Worm (Caenorhabditis elegans) whole organism, L2 larva: ENCODE results near the gene R07B1.7.

Experiments used
- C34F6.9 ChIP-seq: fragments of 150-350 bp; optimal IDR thresholded peaks from 2 replicates; lab custom pipeline; 2014; ENCODE audit warnings: missing biosample characterization, missing genetic modification characterization
- F13H6.1 ChIP-seq: sonication (generic microtip); optimal IDR thresholded peaks from 2 replicates; lab custom pipeline; 2016; ENCODE audit warnings: missing genetic modification characterization, missing compliant biosample characterization
- R02D3.7 ChIP-seq: fragments of 150-350 bp; optimal IDR thresholded peaks from 2 replicates; lab custom pipeline; 2014; ENCODE audit warnings: missing biosample characterization, missing genetic modification characterization
- Y55F3AM.14 ChIP-seq: fragments of 200-800 bp; sonication (Bioruptor generic); optimal IDR thresholded peaks from 2 replicates; lab custom pipeline; 2018; ENCODE audit warnings: mild to moderate bottlenecking, missing genetic modification characterization, missing compliant biosample characterization
- ama-1 ChIP-seq: fragments of 150-350 bp; optimal IDR thresholded peaks from 2 replicates; lab custom pipeline; 2018; ENCODE audit warnings: inconsistent platforms
- crh-2 ChIP-seq: sonication (generic microtip); optimal IDR thresholded peaks from 2 replicates; lab custom pipeline; 2017; ENCODE audit warnings: missing biosample characterization, missing genetic modification characterization
- dmd-4 ChIP-seq: sonication (generic microtip); optimal IDR thresholded peaks from 2 replicates; lab custom pipeline; 2017; ENCODE audit warnings: missing biosample characterization, missing genetic modification characterization
- elt-1 ChIP-seq: fragments of 150-350 bp; optimal IDR thresholded peaks from 2 replicates; lab custom pipeline; 2014; ENCODE audit warnings: missing biosample characterization, missing genetic modification characterization
- fos-1 ChIP-seq: fragments of 150-350 bp; optimal IDR thresholded peaks from 2 replicates; lab custom pipeline; 2014; ENCODE audit warnings: missing biosample characterization, missing genetic modification characterization
- gmeb-1 ChIP-seq: fragments of 150-350 bp; optimal IDR thresholded peaks from 2 replicates; lab custom pipeline; 2014; ENCODE audit warnings: missing biosample characterization, missing genetic modification characterization
- lin-11 ChIP-seq: fragments of 150-350 bp; sonication (generic microtip); optimal IDR thresholded peaks from 2 replicates; lab custom pipeline; 2014; ENCODE audit warnings: missing biosample characterization, missing genetic modification characterization, inconsistent platforms, mixed read lengths
- lin-13 ChIP-seq: fragments of 150-350 bp; optimal IDR thresholded peaks from 2 replicates; lab custom pipeline; 2014; ENCODE audit warnings: missing biosample characterization, missing genetic modification reagents, missing genetic modification characterization
- lin-39 ChIP-seq: fragments of 150-350 bp; optimal IDR thresholded peaks from 2 replicates; lab custom pipeline; 2014; ENCODE audit warnings: missing biosample characterization, missing genetic modification reagents, missing genetic modification characterization
- lsy-2 ChIP-seq, 2 experiments: fragments of 150-350 bp in 1 of 2; sonication (generic microtip) in 1 of 2; optimal IDR thresholded peaks; 2 replicates each; lab custom pipeline; 2014 to 2017; ENCODE audit warnings: missing biosample characterization in 2 of 2, missing genetic modification characterization in 2 of 2
- mab-5 ChIP-seq: fragments of 150-350 bp; optimal IDR thresholded peaks from 2 replicates; lab custom pipeline; 2014; ENCODE audit warnings: missing biosample characterization, missing genetic modification characterization
- mbf-1 ChIP-seq: sonication (generic microtip); optimal IDR thresholded peaks from 2 replicates; lab custom pipeline; 2017; ENCODE audit warnings: missing biosample characterization, missing genetic modification characterization
- mdl-1 ChIP-seq, 2 experiments: fragments of 150-350 bp in 1 of 2; sonication (generic microtip) in 1 of 2; optimal IDR thresholded peaks; 2 replicates each; lab custom pipeline; 2017; ENCODE audit warnings: missing biosample characterization in 2 of 2, missing genetic modification characterization in 2 of 2
- nhr-10 ChIP-seq: sonication (generic microtip); optimal IDR thresholded peaks from 2 replicates; lab custom pipeline; 2017; ENCODE audit warnings: missing biosample characterization, missing genetic modification characterization
- nhr-12 ChIP-seq: fragments of 150-350 bp; optimal IDR thresholded peaks from 2 replicates; lab custom pipeline; 2014; ENCODE audit warnings: missing biosample characterization, missing genetic modification characterization
- nhr-129 ChIP-seq: fragments of 150-350 bp; optimal IDR thresholded peaks from 2 replicates; lab custom pipeline; 2014; ENCODE audit warnings: missing biosample characterization, missing genetic modification characterization
- nhr-21 ChIP-seq: fragments of 150-350 bp; optimal IDR thresholded peaks from 2 replicates; lab custom pipeline; 2014; ENCODE audit warnings: missing biosample characterization, missing genetic modification characterization
- nhr-23 ChIP-seq: fragments of 150-350 bp; optimal IDR thresholded peaks from 2 replicates; lab custom pipeline; 2014; ENCODE audit warnings: missing biosample characterization, missing genetic modification reagents, missing genetic modification characterization
- nhr-25 ChIP-seq: fragments of 150-350 bp; sonication (generic microtip); optimal IDR thresholded peaks from 3 replicates; lab custom pipeline; 2014; ENCODE audit warnings: missing biosample characterization, missing genetic modification characterization
- nhr-6 ChIP-seq: fragments of 150-350 bp; optimal IDR thresholded peaks from 2 replicates; lab custom pipeline; 2014; ENCODE audit warnings: missing biosample characterization, missing genetic modification characterization
- sem-4 ChIP-seq: fragments of 150-350 bp; optimal IDR thresholded peaks from 2 replicates; lab custom pipeline; 2014; ENCODE audit warnings: missing biosample characterization, missing genetic modification reagents, missing genetic modification characterization
- skn-1 ChIP-seq: sonication (generic microtip); optimal IDR thresholded peaks from 2 replicates; lab custom pipeline; 2017; ENCODE audit warnings: missing biosample characterization, missing genetic modification characterization
- sma-3 ChIP-seq: sonication (generic microtip); optimal IDR thresholded peaks from 2 replicates; lab custom pipeline; 2016; ENCODE audit warnings: missing genetic modification reagents, missing genetic modification characterization, missing compliant biosample characterization
- sma-9 ChIP-seq, 2 experiments: fragments of 150-350 bp in 1 of 2; sonication (generic microtip) in 1 of 2; optimal IDR thresholded peaks; 2 replicates each; lab custom pipeline; 2014 to 2016; ENCODE audit warnings: missing genetic modification characterization in 2 of 2, mild to moderate bottlenecking in 1 of 2, missing biosample characterization in 1 of 2, missing compliant biosample characterization in 1 of 2, missing genetic modification reagents in 1 of 2, moderate library complexity in 1 of 2
- snpc-4 ChIP-seq: fragments of 150-350 bp; optimal IDR thresholded peaks from 2 replicates; lab custom pipeline; 2014; ENCODE audit warnings: missing biosample characterization, missing genetic modification characterization
- unc-39 ChIP-seq: fragments of 150-350 bp; optimal IDR thresholded peaks from 2 replicates; lab custom pipeline; 2014; ENCODE audit warnings: missing biosample characterization, missing genetic modification characterization
- unc-55 ChIP-seq: fragments of 150-350 bp; sonication (generic microtip); optimal IDR thresholded peaks from 3 replicates; lab custom pipeline; 2014; ENCODE audit warnings: missing biosample characterization, missing genetic modification reagents, missing genetic modification characterization
- unc-62 ChIP-seq: fragments of 150-350 bp; optimal IDR thresholded peaks from 2 replicates; lab custom pipeline; 2014; ENCODE audit warnings: missing biosample characterization, missing genetic modification reagents, missing genetic modification characterization
- zag-1 ChIP-seq: fragments of 150-350 bp; optimal IDR thresholded peaks from 2 replicates; lab custom pipeline; 2014; ENCODE audit warnings: missing biosample characterization, missing genetic modification characterization
- ztf-1 ChIP-seq: fragments of 200-800 bp; sonication (Bioruptor generic); conservative IDR thresholded peaks from 2 replicates; pipeline ENCODE4 v1.3.6; 2022; ENCODE audit warnings: missing genetic modification characterization, missing compliant biosample characterization
- ztf-4 ChIP-seq: fragments of 150-350 bp; optimal IDR thresholded peaks from 2 replicates; lab custom pipeline; 2014; ENCODE audit warnings: missing biosample characterization, missing genetic modification characterization

R07B1.7 gene

ce11 chrX:9822606-9823264 lies 46.2 kb upstream of the R07B1.7 start (continued):
- no peak for TF ChIP-seq mdl-1 (tag; optimal IDR thresholded peaks at IDR 0.05; lab: Kevin White, UChicago)
- TF ChIP-seq mbf-1 (tag; lab: Kevin White, UChicago): no peak
- TF ChIP-seq unc-39 (tag; lab: Kevin White, UChicago): no peak

- no peak for TF ChIP-seq fos-1 (tag; lab: Kevin White, UChicago)
- TF ChIP-seq unc-62 (GFP tag; lab: Kevin White, UChicago): no peak
- TF ChIP-seq mab-5 (tag; lab: Kevin White, UChicago): no peak
- TF ChIP-seq sma-9 (GFP tag; optimal IDR thresholded peaks at IDR 0.05; lab: Kevin White, UChicago): no peak
- TF ChIP-seq sma-9 (tag; optimal IDR thresholded peaks at IDR 0.05; lab: Kevin White, UChicago): no peak
- TF ChIP-seq F13H6.1 (tag; lab: Kevin White, UChicago): no peak
- TF ChIP-seq C34F6.9: no peak
- no peak for TF ChIP-seq unc-39 (tag; lab: Kevin White, UChicago)
- TF ChIP-seq nhr-23 (tag; lab: Kevin White, UChicago): no peak
- TF ChIP-seq Y55F3AM.14: no peak
- TF ChIP-seq ztf-1 (GFP tag; lab: Robert Waterston, UW): no peak
- TF ChIP-seq nhr-12: no peak
- no peak for TF ChIP-seq elt-1 (tag; lab: Kevin White, UChicago)
- no peak for TF ChIP-seq unc-55 (GFP tag; lab: Kevin White, UChicago)
- no peak for TF ChIP-seq ztf-4 (tag; lab: Kevin White, UChicago)
- no peak for TF ChIP-seq dmd-4
- no peak for TF ChIP-seq lin-39
- no peak for TF ChIP-seq nhr-25
These were observed 37.7 kb upstream of the R07B1.7 start, which contains the start of gene rrc-1 for ce11 chrX:9831215-9831614. rrc-1 (minus strand) TSS chrX:9831288.

ce11 chrX:9832370-9832769 lies 36.5 kb upstream of the R07B1.7 start:
- peak; percentile 45 for TF ChIP-seq F13H6.1 (tag; lab: Kevin White, UChicago)
- no peak for TF ChIP-seq sem-4 (tag; lab: Kevin White, UChicago)
- no peak for TF ChIP-seq nhr-10 (tag; lab: Kevin White, UChicago)
- TF ChIP-seq zag-1 (tag; lab: Kevin White, UChicago): no peak
- TF ChIP-seq nhr-129 (tag; lab: Kevin White, UChicago): peak; percentile 42

ce11 chrX:9837989-9838541 lies 30.9 kb upstream of the R07B1.7 start, which contains the start of gene ipla-2:
ipla-2 (minus strand) TSS chrX:9838039.
- TF ChIP-seq nhr-25: peak; percentile 58
- TF ChIP-seq zag-1 (tag; lab: Kevin White, UChicago): peak; percentile 38
- TF ChIP-seq mdl-1 (tag; optimal IDR thresholded peaks at IDR 0.05; lab: Kevin White, UChicago): peak; percentile 21 to 92
- peak; percentile 4 for TF ChIP-seq sma-3 (GFP tag; lab: Kevin White, UChicago)
- TF ChIP-seq elt-1 (tag; lab: Kevin White, UChicago): no peak
- no peak for TF ChIP-seq R02D3.7
- TF ChIP-seq skn-1 (tag; lab: Kevin White, UChicago): peak; percentile 30
- TF ChIP-seq F13H6.1 (tag; lab: Kevin White, UChicago): peak; percentile 57
- TF ChIP-seq unc-55 (GFP tag; lab: Kevin White, UChicago): peak; percentile 71
- TF ChIP-seq lin-13: peak; percentile 55
- peak; percentile 93 for TF ChIP-seq C34F6.9
- peak; percentile 91 for TF ChIP-seq nhr-129 (tag; lab: Kevin White, UChicago)
- peak; percentile 88 for TF ChIP-seq crh-2
- TF ChIP-seq sem-4 (tag; lab: Kevin White, UChicago): peak; percentile 74
- TF ChIP-seq ztf-1 (GFP tag; lab: Robert Waterston, UW): no peak
- TF ChIP-seq ama-1: peak; percentile 4
- peak; percentile 65 for TF ChIP-seq nhr-6 (tag; lab: Kevin White, UChicago)
- peak; percentile 3 for TF ChIP-seq nhr-21 (tag; lab: Kevin White, UChicago)
- TF ChIP-seq ztf-4 (tag; lab: Kevin White, UChicago): peak; percentile 26
- TF ChIP-seq lin-11 (tag; lab: Kevin White, UChicago): peak; percentile 17
- TF ChIP-seq fos-1 (tag; lab: Kevin White, UChicago): peak; percentile 84
- TF ChIP-seq mab-5 (tag; lab: Kevin White, UChicago): no peak
- peak; percentile 8 for TF ChIP-seq snpc-4 (tag; lab: Kevin White, UChicago)
- TF ChIP-seq sma-9 (GFP tag; optimal IDR thresholded peaks at IDR 0.05; lab: Kevin White, UChicago): peak; percentile 59
- TF ChIP-seq sma-9 (tag; optimal IDR thresholded peaks at IDR 0.05; lab: Kevin White, UChicago): no peak
- peak; percentile 24 to 79 for TF ChIP-seq lsy-2 (tag; optimal IDR thresholded peaks at IDR 0.05; lab: Kevin White, UChicago)
- no peak for TF ChIP-seq nhr-23 (tag; lab: Kevin White, UChicago)
- TF ChIP-seq gmeb-1 (tag; lab: Kevin White, UChicago): no peak
- TF ChIP-seq, all 48 proteins: peak for 21
